Worm (Caenorhabditis elegans): Measurements from ENCODE around the gene set-8.

- TF ChIP-seq egl-18 (GFP tag; IDR thresholded peaks at IDR 0.05) (no peak), nfya-2 (GFP tag; IDR thresholded peaks at IDR 0.05) (no peak), ets-4 (GFP tag; optimal IDR thresholded peaks at IDR 0.05) (no peak), Y79H2A.3 (GFP tag; conservative IDR thresholded peaks at IDR 0.05) (no peak), zim-3 (tag; optimal IDR thresholded peaks at IDR 0.05) (no peak), him-1 (tag; optimal IDR thresholded peaks at IDR 0.05) (no peak), pha-4 (tag; optimal IDR thresholded peaks at IDR 0.05) (no peak), snpc-4 (GFP tag; optimal IDR thresholded peaks at IDR 0.05) (no peak), snpc-4 (tag; optimal IDR thresholded peaks at IDR 0.05) (no peak), ztf-22 (GFP tag; optimal IDR thresholded peaks at IDR 0.05) (no peak), cebp-1 (GFP tag; IDR thresholded peaks at IDR 0.05) (no peak), cebp-1 (tag; optimal IDR thresholded peaks at IDR 0.05) (no peak), sea-2 (GFP tag; IDR thresholded peaks at IDR 0.05) (no peak), ccch-3 (GFP tag; optimal IDR thresholded peaks at IDR 0.05) (no peak)
These were observed 25.3 kb downstream of the set-8 start, which contains the start of gene tre-4 for ce11 chrX:13471855-13472254.
